Worm (Caenorhabditis elegans): Measurements from ENCODE around the gene ZK616.8.

Gene ZK616.8

ce11 chrIV:5367899-5368298, 44.1 kb downstream of the ZK616.8 start:
- TF ChIP-seq efl-1 (optimal IDR thresholded peaks at IDR 0.05) (no peak), efl-1 (GFP tag; optimal IDR thresholded peaks at IDR 0.05 in 1 of 2) (peak in 1 of 2 experiments; percentile 92), efl-3 (GFP tag; optimal IDR thresholded peaks at IDR 0.05) (no peak)

ce11 chrIV:5366567-5366966, 45.4 kb downstream of the ZK616.8 start, which contains the start of gene sand-1:
Gene sand-1 (plus strand): TSS chrIV:5366867.
- TF ChIP-seq unc-62 (GFP tag; optimal IDR thresholded peaks at IDR 0.05) (no peak), mdl-1 (tag; optimal IDR thresholded peaks at IDR 0.05) (no peak), hpl-2 (GFP tag; optimal IDR thresholded peaks at IDR 0.05) (no peak), nhr-12 (tag; optimal IDR thresholded peaks at IDR 0.05) (no peak), nhr-19 (GFP tag; conservative IDR thresholded peaks at IDR 0.05) (no peak), ceh-63 (GFP tag; optimal IDR thresholded peaks at IDR 0.05) (no peak), nhr-47 (tag; optimal IDR thresholded peaks at IDR 0.05) (no peak), dpl-1 (GFP tag; optimal IDR thresholded peaks at IDR 0.05) (no peak), zag-1 (tag; optimal IDR thresholded peaks at IDR 0.05) (no peak), jun-1 (tag; optimal IDR thresholded peaks at IDR 0.05) (no peak), unc-98 (GFP tag; IDR thresholded peaks at IDR 0.05) (no peak), unc-30 (tag; optimal IDR thresholded peaks at IDR 0.05) (no peak)

ce11 chrIV:5364135-5364609, 47.8 kb downstream of the ZK616.8 start, which contains the start of the genes hda-6 and F41H10.4:
Gene hda-6 (minus strand): TSS chrIV:5364306.
Gene F41H10.4 (plus strand): TSS chrIV:5364559.
- peak; percentile 57 for TF ChIP-seq elt-2 (tag; optimal IDR thresholded peaks at IDR 0.05)
- TF ChIP-seq vab-15 (tag; optimal IDR thresholded peaks at IDR 0.05): no peak
- TF ChIP-seq nhr-85 (tag): peak; percentile 86
- peak; percentile 87 for TF ChIP-seq lsy-2 (tag; optimal IDR thresholded peaks at IDR 0.05)
- TF ChIP-seq fkh-8 (tag; optimal IDR thresholded peaks at IDR 0.05): peak; percentile 71
- no peak for TF ChIP-seq jun-1 (tag; optimal IDR thresholded peaks at IDR 0.05)
- peak; percentile 71 for TF ChIP-seq grh-1 (GFP tag; IDR thresholded peaks at IDR 0.05)
- TF ChIP-seq unc-62 (GFP tag; optimal IDR thresholded peaks at IDR 0.05): no peak
- TF ChIP-seq dsc-1 (tag; optimal IDR thresholded peaks at IDR 0.05): peak; percentile 85
- TF ChIP-seq efl-3 (GFP tag; optimal IDR thresholded peaks at IDR 0.05): no peak
- peak; percentile 76 for TF ChIP-seq egl-13 (tag; optimal IDR thresholded peaks at IDR 0.05)
- TF ChIP-seq nhr-77 (tag; optimal IDR thresholded peaks at IDR 0.05): peak; percentile 39
- no peak for TF ChIP-seq skn-1 (tag; optimal IDR thresholded peaks at IDR 0.05)
- TF ChIP-seq hpl-2 (GFP tag; optimal IDR thresholded peaks at IDR 0.05): peak; percentile 2
- peak; percentile 40 for TF ChIP-seq blmp-1 (tag; optimal IDR thresholded peaks at IDR 0.05)
- peak; percentile 71 for TF ChIP-seq C16A3.4 (tag; optimal IDR thresholded peaks at IDR 0.05)
- TF ChIP-seq lin-14 (GFP tag; optimal IDR thresholded peaks at IDR 0.05): peak; percentile 88
- TF ChIP-seq nhr-76 (tag; optimal IDR thresholded peaks at IDR 0.05): no peak
- peak; percentile 64; the same call in 1 of the 2 replicates for TF ChIP-seq mab-9 (GFP tag; IDR thresholded peaks at IDR 0.05)
- TF ChIP-seq C04F5.9 (tag; optimal IDR thresholded peaks at IDR 0.05): peak; percentile 40
- peak; percentile 79 for TF ChIP-seq swsn-7 (tag; optimal IDR thresholded peaks at IDR 0.05)
- TF ChIP-seq lin-13 (GFP tag; optimal IDR thresholded peaks at IDR 0.05): peak; percentile 43
- TF ChIP-seq elt-3 (tag; optimal IDR thresholded peaks at IDR 0.05): peak in 2 of 6 experiments; percentile 31 to 42
- peak; percentile 55 to 68 (median 57) for TF ChIP-seq ceh-82 (tag; optimal IDR thresholded peaks at IDR 0.05)
- TF ChIP-seq fkh-4 (tag; optimal IDR thresholded peaks at IDR 0.05; ENCODE audit: borderline replicate concordance): peak; percentile 85
- peak; percentile 86 for TF ChIP-seq irx-1 (tag; optimal IDR thresholded peaks at IDR 0.05)
- TF ChIP-seq nhr-90 (tag; optimal IDR thresholded peaks at IDR 0.05; ENCODE audit: poor library complexity): peak; percentile 83
- no peak for TF ChIP-seq ets-5 (GFP tag; IDR thresholded peaks at IDR 0.05)
- TF ChIP-seq nhr-12 (tag; optimal IDR thresholded peaks at IDR 0.05): no peak
- peak; percentile 90 for TF ChIP-seq nhr-71 (tag; optimal IDR thresholded peaks at IDR 0.05)
- TF ChIP-seq nhr-84 (tag; optimal IDR thresholded peaks at IDR 0.05): no peak
- peak in 1 of 2 experiments; percentile 89 for TF ChIP-seq ztf-11 (tag; optimal IDR thresholded peaks at IDR 0.05)
- TF ChIP-seq lin-15B (tag; optimal IDR thresholded peaks at IDR 0.05): peak; percentile 66
- TF ChIP-seq sptf-1 (tag; optimal IDR thresholded peaks at IDR 0.05): no peak
- TF ChIP-seq lin-39 (tag; optimal IDR thresholded peaks at IDR 0.05): peak; percentile 31
- peak; percentile 76 for TF ChIP-seq nhr-19 (GFP tag; conservative IDR thresholded peaks at IDR 0.05)
- TF ChIP-seq snu-23 (GFP tag; optimal IDR thresholded peaks at IDR 0.05): peak; percentile 90
- peak; percentile 96 for TF ChIP-seq lir-3 (tag; optimal IDR thresholded peaks at IDR 0.05; ENCODE audit: poor library complexity)
- TF ChIP-seq dpl-1 (GFP tag; optimal IDR thresholded peaks at IDR 0.05): peak; percentile 67 to 82 (median 81)
- TF ChIP-seq unc-30 (tag; optimal IDR thresholded peaks at IDR 0.05): no peak
- no peak for TF ChIP-seq aha-1 (tag; optimal IDR thresholded peaks at IDR 0.05)
